Fruit fly (Drosophila melanogaster): ENCODE results near the gene CG4281.

CG4281 gene

dm6 chrX:2070708-2071063 is 5.7 kb upstream of the CG4281 start (continued):
- TF ChIP-seq ken (GFP tag; IDR thresholded peaks at IDR 0.05) (0 out of 3 replicates have a peak, but pooled peaks have one; percentile 50), Blimp-1 (GFP tag; optimal IDR thresholded peaks at IDR 0.05) (peak; percentile 40), CG12744 (GFP tag; optimal IDR thresholded peaks at IDR 0.05) (no peak), Usf (GFP tag; optimal IDR thresholded peaks at IDR 0.05) (peak; percentile 43), CG9609 (GFP tag; optimal IDR thresholded peaks at IDR 0.05) (peak; percentile 23), CG3995 (GFP tag; optimal IDR thresholded peaks at IDR 0.05) (peak; percentile 44), aop (GFP tag; IDR thresholded peaks at IDR 0.05) (no peak), CG10959 (GFP tag; IDR thresholded peaks at IDR 0.05) (0 out of 2 replicates have a peak, but pooled peaks have one; percentile 13), CG31365 (tag; optimal IDR thresholded peaks at IDR 0.05) (no peak), CG32767 (GFP tag; IDR thresholded peaks at IDR 0.05) (peak; percentile 49; the same call in 1 of the 2 replicates), CG18599 (GFP tag; optimal IDR thresholded peaks at IDR 0.05) (peak; percentile 80), CG14860 (GFP tag; IDR thresholded peaks at IDR 0.05; ENCODE audit: partially characterized antibody) (no peak), Ptx1 (GFP tag; IDR thresholded peaks at IDR 0.05) (peak; percentile 85), CG10654 (GFP tag; optimal IDR thresholded peaks at IDR 0.05) (peak; percentile 12), wdn (GFP tag; IDR thresholded peaks at IDR 0.05) (peak; percentile 65), HmgZ (tag; optimal IDR thresholded peaks at IDR 0.05) (peak; percentile 53), Sry-β (GFP tag; optimal IDR thresholded peaks at IDR 0.05) (no peak), Asciz (GFP tag; optimal IDR thresholded peaks at IDR 0.05) (no peak), CG4820 (GFP tag; optimal IDR thresholded peaks at IDR 0.05) (peak; percentile 37), CG2120 (GFP tag; optimal IDR thresholded peaks at IDR 0.05) (peak; percentile 70), Drgx (GFP tag; IDR thresholded peaks at IDR 0.05) (peak; percentile 80), emc (GFP tag; optimal IDR thresholded peaks at IDR 0.05) (peak; percentile 16), CG16863 (GFP tag; optimal IDR thresholded peaks at IDR 0.05) (peak; percentile 56), Chrac-16 (GFP tag; optimal IDR thresholded peaks at IDR 0.05) (peak; percentile 11), ERR (GFP tag; optimal IDR thresholded peaks at IDR 0.05) (peak; percentile 9), trem (tag; optimal IDR thresholded peaks at IDR 0.05) (no peak), tio (GFP tag; optimal IDR thresholded peaks at IDR 0.05) (no peak), dmrt11E (tag; optimal IDR thresholded peaks at IDR 0.05) (no peak), sd (tag; optimal IDR thresholded peaks at IDR 0.05) (peak; percentile 97), sim (GFP tag; IDR thresholded peaks at IDR 0.05) (no peak), CG8359 (GFP tag; optimal IDR thresholded peaks at IDR 0.05; ENCODE audit: borderline replicate concordance) (no peak), CG11504 (tag; optimal IDR thresholded peaks at IDR 0.05) (peak; percentile 74), ro (GFP tag; IDR thresholded peaks at IDR 0.05) (0 out of 2 replicates have a peak, but pooled peaks have one; percentile 44), NFAT (GFP tag; IDR thresholded peaks at IDR 0.05) (peak; percentile 68), hb (GFP tag; IDR thresholded peaks at IDR 0.05; ENCODE audit: partially characterized antibody) (no peak), Max (GFP tag; optimal IDR thresholded peaks at IDR 0.05) (no peak), B-H1 (GFP tag; IDR thresholded peaks at IDR 0.05) (peak; percentile 47; the same call in 2 of the 3 replicates), CG13123 (GFP tag; optimal IDR thresholded peaks at IDR 0.05) (no peak), CG14710 (tag; optimal IDR thresholded peaks at IDR 0.05) (no peak), Sox102F (GFP tag; optimal IDR thresholded peaks at IDR 0.05) (peak; percentile 48), CG12391 (tag; optimal IDR thresholded peaks at IDR 0.05) (peak; percentile 39), stc (GFP tag; IDR thresholded peaks at IDR 0.05) (peak; percentile 47; the same call in 1 of the 2 replicates), CG1603 (tag; optimal IDR thresholded peaks at IDR 0.05) (peak; percentile 62), CG10321 (GFP tag; IDR thresholded peaks at IDR 0.05) (no peak), nerfin-1 (tag; optimal IDR thresholded peaks at IDR 0.05) (peak; percentile 18), CG3838 (GFP tag; optimal IDR thresholded peaks at IDR 0.05) (no peak), trh (GFP tag; optimal IDR thresholded peaks at IDR 0.05) (no peak), danr (GFP tag; IDR thresholded peaks at IDR 0.05) (peak; percentile 31; the same call in 1 of the 2 replicates), CG4424 (GFP tag; optimal IDR thresholded peaks at IDR 0.05) (no peak), fru (optimal IDR thresholded peaks at IDR 0.05) (no peak), abd-A (tag; optimal IDR thresholded peaks at IDR 0.05) (peak; percentile 5)
